Worm (Caenorhabditis elegans) whole organism, L1 larva: ENCODE measurements around the gene ora-1.

Experiments
- fkh-10 ChIP-seq: sonication (generic microtip); optimal IDR thresholded peaks from 2 replicates; lab custom pipeline; 2017; ENCODE audit warnings: missing biosample characterization, missing genetic modification reagents, missing genetic modification characterization
- irx-1 ChIP-seq: sonication (generic microtip); optimal IDR thresholded peaks from 2 replicates; lab custom pipeline; 2016; ENCODE audit warnings: missing genetic modification characterization, missing compliant biosample characterization
- snpc-4 ChIP-seq: fragments of 150-350 bp; optimal IDR thresholded peaks from 2 replicates; lab custom pipeline; 2014; ENCODE audit warnings: missing biosample characterization, missing genetic modification characterization
- zag-1 ChIP-seq: fragments of 150-350 bp; optimal IDR thresholded peaks from 2 replicates; lab custom pipeline; 2014; ENCODE audit warnings: missing biosample characterization, missing genetic modification characterization
- ztf-4 ChIP-seq: fragments of 150-350 bp; optimal IDR thresholded peaks from 2 replicates; lab custom pipeline; 2014; ENCODE audit warnings: missing biosample characterization, missing genetic modification characterization

DNA sequence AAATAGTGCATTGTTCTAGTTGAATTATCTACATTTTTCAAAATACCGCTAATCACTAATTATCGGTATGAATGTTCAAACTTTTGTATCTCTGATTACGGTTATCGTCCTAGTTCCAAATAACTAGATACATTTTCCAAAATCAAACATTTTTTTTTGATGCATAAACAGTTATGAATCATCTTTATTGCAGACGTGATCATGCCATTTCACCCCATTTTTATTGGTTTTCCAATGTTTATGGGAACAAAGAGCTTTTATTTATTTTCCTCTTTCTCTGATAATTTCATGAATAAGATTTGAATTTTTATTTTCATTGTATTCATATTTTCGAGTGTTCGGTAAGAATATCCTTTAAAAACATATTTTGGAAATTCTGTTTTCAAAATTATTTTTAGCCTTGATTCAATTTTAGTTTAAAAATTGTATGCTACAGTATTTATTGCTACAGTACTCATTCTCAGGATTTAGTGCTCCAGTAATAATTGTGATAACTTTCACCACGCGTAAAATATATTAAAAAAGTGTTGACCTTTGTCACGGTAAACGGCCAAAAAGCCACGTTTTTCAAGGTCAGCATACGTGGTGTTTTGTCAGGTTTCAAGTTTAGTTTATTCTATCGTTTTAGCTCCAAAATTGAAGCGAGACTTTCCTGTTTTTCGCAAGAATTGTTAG, 20.9 kb upstream of the ora-1 start, which contains the start of gene csr-1:
- TF ChIP-seq snpc-4 (tag; lab: Kevin White, UChicago) = no peak
- TF ChIP-seq fkh-10 = no peak
- TF ChIP-seq zag-1 = no peak
- no peak for TF ChIP-seq ztf-4
- no peak for TF ChIP-seq irx-1 (tag; lab: Kevin White, UChicago)
